Fruit fly (Drosophila melanogaster) whole organism, embryonic: ENCODE data around the gene CG16953.

Source experiments
- CG10979 ChIP-seq: fragments of 200-800 bp; sonication (Bioruptor generic); optimal IDR thresholded peaks from 2 replicates; lab custom pipeline; 2018; ENCODE audit warnings: missing biosample characterization, mild to moderate bottlenecking, missing genetic modification characterization, moderate library complexity
- CG11560 ChIP-seq: fragments of 200-800 bp; sonication (Bioruptor generic); IDR thresholded peaks from 3 replicates; pipeline ENCODE4 v1.3.6; 2022; ENCODE audit warnings: missing biosample characterization, missing genetic modification characterization
- CG1233 ChIP-seq: fragments of 200-800 bp; sonication (Bioruptor generic); optimal IDR thresholded peaks from 4 replicates; lab custom pipeline; 2018; ENCODE audit warnings: missing biosample characterization, mild to moderate bottlenecking, missing genetic modification characterization
- CG13296 ChIP-seq: fragments of 200-800 bp; sonication (Bioruptor generic); optimal IDR thresholded peaks from 3 replicates; lab custom pipeline; 2018; ENCODE audit warnings: missing biosample characterization, mild to moderate bottlenecking, missing genetic modification characterization
- CG15696 ChIP-seq: fragments of 200-800 bp; sonication (Bioruptor generic); optimal IDR thresholded peaks from 2 replicates; lab custom pipeline; 2019; ENCODE audit warnings: missing biosample characterization, mild to moderate bottlenecking, missing genetic modification characterization, moderate library complexity
- CG1603 ChIP-seq: fragments of 200-800 bp; sonication (Bioruptor generic); optimal IDR thresholded peaks from 2 replicates; lab custom pipeline; 2019; ENCODE audit warnings: missing biosample characterization, mild to moderate bottlenecking, missing genetic modification characterization, moderate library complexity
- CG17802 ChIP-seq: fragments of 200-800 bp; sonication (Bioruptor generic); optimal IDR thresholded peaks from 2 replicates; lab custom pipeline; 2018; ENCODE audit warnings: missing biosample characterization, mild to moderate bottlenecking, missing genetic modification characterization, moderate library complexity
- CG2129 ChIP-seq: fragments of 200-800 bp; sonication (Bioruptor generic); IDR thresholded peaks from 2 replicates; pipeline ENCODE4 v1.3.6; 2022; ENCODE audit warnings: missing biosample characterization, missing genetic modification characterization; ENCODE audit not compliant: partially characterized antibody
- CG2202 ChIP-seq: fragments of 200-800 bp; sonication (Bioruptor generic); optimal IDR thresholded peaks from 2 replicates; lab custom pipeline; 2018; ENCODE audit warnings: missing biosample characterization, mild to moderate bottlenecking, missing genetic modification characterization
- CG30020 ChIP-seq: fragments of 200-800 bp; optimal IDR thresholded peaks from 2 replicates; lab custom pipeline; 2019; ENCODE audit warnings: missing biosample characterization, mild to moderate bottlenecking, missing genetic modification characterization, moderate library complexity
- CG30431 ChIP-seq: fragments of 200-800 bp; sonication (Bioruptor generic); optimal IDR thresholded peaks from 2 replicates; lab custom pipeline; 2017; ENCODE audit warnings: missing biosample characterization, missing genetic modification characterization
- CG33213 ChIP-seq: fragments of 200-800 bp; sonication (Bioruptor generic); optimal IDR thresholded peaks from 3 replicates; lab custom pipeline; 2016; ENCODE audit warnings: missing biosample characterization, missing genetic modification characterization
- CG34422 ChIP-seq: fragments of 200-800 bp; sonication (Bioruptor generic); IDR thresholded peaks from 3 replicates; pipeline ENCODE4 v1.3.6; 2022; ENCODE audit warnings: missing biosample characterization, missing genetic modification characterization
- CG3847 ChIP-seq: fragments of 200-800 bp; sonication (Bioruptor generic); IDR thresholded peaks from 2 replicates; pipeline ENCODE4 v1.3.6; 2022; ENCODE audit warnings: missing biosample characterization, missing genetic modification characterization
- CG4282 ChIP-seq: fragments of 200-800 bp; sonication (Bioruptor generic); optimal IDR thresholded peaks from 2 replicates; lab custom pipeline; 2016; ENCODE audit warnings: missing biosample characterization, missing genetic modification characterization
- CG6689 ChIP-seq: fragments of 200-800 bp; sonication (Bioruptor generic); IDR thresholded peaks from 2 replicates; pipeline ENCODE4 v1.3.6; 2022; ENCODE audit warnings: missing biosample characterization, missing genetic modification characterization
- CG7786 ChIP-seq: fragments of 200-800 bp; sonication (Bioruptor generic); optimal IDR thresholded peaks from 2 replicates; lab custom pipeline; 2016; ENCODE audit warnings: missing biosample characterization, missing genetic modification characterization
- CG8089 ChIP-seq: fragments of 200-800 bp; sonication (Bioruptor generic); optimal IDR thresholded peaks from 3 replicates; lab custom pipeline; 2016; ENCODE audit warnings: missing biosample characterization, missing genetic modification characterization
- CG8290 ChIP-seq, 3 experiments: fragments of 200-800 bp; sonication (Bioruptor generic); optimal IDR thresholded peaks; 2 replicates each; lab custom pipeline; 2016 to 2019; ENCODE audit warnings: missing biosample characterization in 3 of 3, missing genetic modification characterization in 3 of 3, mild to moderate bottlenecking in 2 of 3, moderate library complexity in 1 of 3
- CG9797 ChIP-seq: fragments of 200-800 bp; sonication (Bioruptor generic); optimal IDR thresholded peaks from 3 replicates; lab custom pipeline; 2018; ENCODE audit warnings: missing biosample characterization, mild to moderate bottlenecking, missing genetic modification characterization
- E2f1 ChIP-seq: fragments of 200-800 bp; sonication (Bioruptor generic); IDR thresholded peaks from 2 replicates; pipeline ENCODE4 v1.3.6; 2022; ENCODE audit warnings: missing biosample characterization, missing genetic modification characterization
- GATAe ChIP-seq: fragments of 200-800 bp; sonication (Bioruptor generic); conservative IDR thresholded peaks from 2 replicates; pipeline ENCODE4 v1.3.6; 2022; ENCODE audit warnings: missing biosample characterization, missing genetic modification characterization
- Gsc ChIP-seq: fragments of 200-800 bp; sonication (Bioruptor generic); IDR thresholded peaks from 2 replicates; pipeline ENCODE4 v1.3.6; 2022; ENCODE audit warnings: missing biosample characterization, missing genetic modification characterization
- MBD-R2 ChIP-seq: fragments of 200-800 bp; sonication (Bioruptor generic); IDR thresholded peaks from 2 replicates; pipeline ENCODE4 v1.3.6; 2022; ENCODE audit warnings: missing biosample characterization, missing genetic modification characterization
- Max ChIP-seq: fragments of 200-800 bp; sonication (Bioruptor generic); optimal IDR thresholded peaks from 2 replicates; lab custom pipeline; 2016; ENCODE audit warnings: missing biosample characterization, mild to moderate bottlenecking, missing genetic modification characterization
- Oli ChIP-seq: fragments of 200-800 bp; sonication (Bioruptor generic); optimal IDR thresholded peaks from 2 replicates; lab custom pipeline; 2018; ENCODE audit warnings: missing biosample characterization, mild to moderate bottlenecking, missing genetic modification characterization, moderate library complexity
- PHDP ChIP-seq: fragments of 200-800 bp; sonication (Bioruptor generic); optimal IDR thresholded peaks from 3 replicates; lab custom pipeline; 2018; ENCODE audit warnings: missing biosample characterization, mild to moderate bottlenecking, missing genetic modification characterization, moderate library complexity
- ap ChIP-seq: fragments of 200-800 bp; sonication (Bioruptor generic); IDR thresholded peaks from 2 replicates; pipeline ENCODE4 v1.3.6; 2022; ENCODE audit warnings: missing biosample characterization, missing genetic modification characterization
- ash1 ChIP-seq: fragments of 200-800 bp; sonication (Bioruptor generic); optimal IDR thresholded peaks from 2 replicates; lab custom pipeline; 2018; ENCODE audit warnings: missing biosample characterization, mild to moderate bottlenecking, missing genetic modification characterization
- chinmo ChIP-seq: fragments of 200-800 bp; sonication (Bioruptor generic); IDR thresholded peaks from 4 replicates; pipeline ENCODE4 v1.3.6; 2022; ENCODE audit warnings: missing biosample characterization, missing genetic modification characterization; ENCODE audit not compliant: partially characterized antibody
- emc ChIP-seq: fragments of 200-800 bp; sonication (Bioruptor generic); optimal IDR thresholded peaks from 2 replicates; lab custom pipeline; 2016; ENCODE audit warnings: missing biosample characterization, missing genetic modification characterization
- gcm2 ChIP-seq: fragments of 200-800 bp; sonication (Bioruptor generic); optimal IDR thresholded peaks from 2 replicates; lab custom pipeline; 2016; ENCODE audit warnings: missing biosample characterization, missing genetic modification characterization
- hb ChIP-seq: fragments of 200-800 bp; sonication (Bioruptor generic); IDR thresholded peaks from 3 replicates; pipeline ENCODE4 v1.3.6; 2022; ENCODE audit warnings: missing biosample characterization, missing genetic modification characterization; ENCODE audit not compliant: partially characterized antibody
- hbn ChIP-seq: fragments of 200-800 bp; sonication (Bioruptor generic); IDR thresholded peaks from 2 replicates; pipeline ENCODE4 v1.3.6; 2022; ENCODE audit warnings: missing biosample characterization, missing genetic modification characterization; ENCODE audit not compliant: partially characterized antibody
- hkb ChIP-seq, 2 experiments: fragments of 200-800 bp in 1 of 2; fragments of >200 bp in 1 of 2; sonication (Bioruptor generic) in 1 of 2; IDR thresholded peaks in 1 of 2; optimal IDR thresholded peaks in 1 of 2; 2 replicates each; pipeline versions ENCODE4 v1.3.6 to Lab custom; 2017 to 2022; ENCODE audit warnings: missing biosample characterization in 1 of 2, missing genetic modification characterization in 1 of 2
- inv ChIP-seq: fragments of 200-800 bp; sonication (Bioruptor generic); IDR thresholded peaks from 2 replicates; pipeline ENCODE4 v1.3.6; 2022; ENCODE audit warnings: missing biosample characterization, missing genetic modification characterization; ENCODE audit not compliant: partially characterized antibody
- knrl ChIP-seq: fragments of 200-800 bp; sonication (Bioruptor generic); IDR thresholded peaks from 3 replicates; pipeline ENCODE4 v1.3.6; 2022; ENCODE audit warnings: missing biosample characterization, missing genetic modification characterization; ENCODE audit not compliant: partially characterized antibody
- mld ChIP-seq: fragments of 200-800 bp; sonication (Bioruptor generic); IDR thresholded peaks from 3 replicates; pipeline ENCODE4 v1.3.6; 2022; ENCODE audit warnings: missing biosample characterization, missing genetic modification characterization; ENCODE audit not compliant: partially characterized antibody
- pfk ChIP-seq: fragments of 200-800 bp; sonication (Bioruptor generic); optimal IDR thresholded peaks from 2 replicates; lab custom pipeline; 2018; ENCODE audit warnings: missing biosample characterization, mild to moderate bottlenecking, missing genetic modification characterization, moderate library complexity
- prd ChIP-seq, 3 experiments: fragments of >200 bp in 2 of 3; fragments of 200-800 bp in 1 of 3; sonication (Bioruptor generic) in 1 of 3; optimal IDR thresholded peaks in 2 of 3; IDR thresholded peaks in 1 of 3; 2 replicates in 2 of 3; 3 replicates in 1 of 3; pipeline versions ENCODE4 v1.3.6 to Lab custom; 2017 to 2022; ENCODE audit warnings: missing biosample characterization in 1 of 3, missing genetic modification characterization in 1 of 3
- row ChIP-seq: fragments of 200-800 bp; sonication (Bioruptor generic); IDR thresholded peaks from 3 replicates; pipeline ENCODE4 v1.3.6; 2022; ENCODE audit warnings: missing biosample characterization, missing genetic modification characterization
- sc ChIP-seq, 3 experiments: fragments of >200 bp in 2 of 3; fragments of 200-800 bp in 1 of 3; sonication (Bioruptor generic) in 1 of 3; optimal IDR thresholded peaks; 2 replicates in 2 of 3; 3 replicates in 1 of 3; lab custom pipeline; 2017; ENCODE audit warnings: mild to moderate bottlenecking in 1 of 3, missing biosample characterization in 1 of 3, missing genetic modification characterization in 1 of 3, missing genetic modification reagents in 1 of 3
- sna ChIP-seq: fragments of 200-800 bp; sonication (Bioruptor generic); IDR thresholded peaks from 2 replicates; pipeline ENCODE4 v1.3.6; 2022; ENCODE audit warnings: missing biosample characterization, missing genetic modification characterization; ENCODE audit not compliant: partially characterized antibody
- stwl ChIP-seq: fragments of 200-800 bp; sonication (Bioruptor generic); optimal IDR thresholded peaks from 3 replicates; lab custom pipeline; 2018; ENCODE audit warnings: missing biosample characterization, mild to moderate bottlenecking, missing genetic modification characterization, moderate library complexity
- zen2 ChIP-seq: fragments of 200-800 bp; sonication (Bioruptor generic); IDR thresholded peaks from 3 replicates; pipeline ENCODE4 v1.3.6; 2022; ENCODE audit warnings: missing biosample characterization, missing genetic modification characterization; ENCODE audit not compliant: partially characterized antibody

The CG16953 gene

DNA sequence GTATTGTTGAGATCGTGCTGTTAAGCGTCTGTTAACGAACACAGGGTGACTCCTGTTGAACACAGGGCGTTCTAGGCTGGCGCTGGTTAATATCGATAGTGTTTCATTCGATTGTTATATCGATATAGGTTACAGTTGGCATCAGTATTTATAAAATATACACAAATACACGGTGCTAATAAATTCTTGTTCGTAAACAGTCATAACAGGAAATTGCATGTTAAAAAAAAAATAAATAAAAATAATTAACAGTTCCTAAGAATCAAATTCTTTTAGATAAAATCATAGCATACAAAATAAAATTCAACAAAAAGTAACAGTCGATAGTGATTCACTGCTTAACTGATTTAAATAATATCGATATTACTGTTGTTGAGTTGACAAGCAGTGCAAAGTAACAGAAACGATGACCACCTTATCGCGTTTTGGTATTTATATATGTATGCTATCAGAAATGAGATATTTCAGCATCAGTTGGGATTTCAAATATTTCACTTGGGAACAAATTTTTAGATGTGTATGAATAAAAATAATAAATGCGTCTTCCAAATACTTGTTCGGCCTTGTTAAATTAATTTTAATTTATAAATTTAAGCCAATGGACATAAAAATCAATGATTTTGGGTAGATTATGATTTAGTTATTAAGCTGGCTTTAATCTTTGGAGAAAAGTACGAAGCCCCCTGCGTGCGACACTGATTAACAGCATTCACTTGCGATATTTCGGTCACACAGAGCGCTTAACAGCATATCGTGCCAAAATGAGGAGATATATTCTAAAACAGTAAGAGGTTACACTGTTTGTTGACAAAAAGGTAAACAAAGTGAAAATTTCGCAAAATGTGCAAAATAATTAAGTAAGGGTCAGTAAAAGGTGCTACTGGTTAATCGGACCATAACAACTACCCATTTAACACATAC is 49.3 kb upstream of the CG16953 start, which contains the start of the genes Pi3K92E and Lrrk:
Gene Pi3K92E, minus strand, starts transcription at position 59 of the 921 bp plus-strand sequence.
Gene Lrrk, plus strand, starts transcription at position 807 of the 921 bp plus-strand sequence.
- TF ChIP-seq CG10979 (tag; lab: Kevin White, UChicago) (no peak), ap (GFP tag; lab: Robert Waterston, UW) (no peak), E2f1 (GFP tag; lab: Robert Waterston, UW) (no peak), sna (GFP tag; lab: Robert Waterston, UW) (peak; percentile 88), chinmo (GFP tag; lab: Robert Waterston, UW) (peak; percentile 77; the same call in 2 of the 4 replicates), CG3847 (GFP tag; lab: Robert Waterston, UW) (no peak), PHDP (no peak), stwl (tag; lab: Kevin White, UChicago) (peak; percentile 4), GATAe (no peak), sc (optimal IDR thresholded peaks at IDR 0.05; lab: Kevin White, UChicago) (no peak), sc (GFP tag; optimal IDR thresholded peaks at IDR 0.05; lab: Kevin White, UChicago) (no peak), CG2129 (GFP tag; lab: Robert Waterston, UW) (peak; percentile 67), Max (no peak), CG9797 (GFP tag; lab: Kevin White, UChicago) (peak; percentile 51), inv (GFP tag; lab: Robert Waterston, UW) (peak; percentile 83), CG6689 (GFP tag; lab: Robert Waterston, UW) (peak; percentile 21; the same call in 1 of the 2 replicates), CG4282 (GFP tag; lab: Kevin White, UChicago) (no peak), mld (peak; percentile 83; the same call in 2 of the 3 replicates), CG2202 (tag; lab: Kevin White, UChicago) (no peak), CG1233 (GFP tag; lab: Kevin White, UChicago) (peak; percentile 39), CG13296 (no peak), CG17802 (tag; lab: Kevin White, UChicago) (no peak), hb (peak; percentile 90), hbn (GFP tag; lab: Robert Waterston, UW) (peak; percentile 64), ash1 (GFP tag; lab: Kevin White, UChicago) (no peak), row (GFP tag; lab: Robert Waterston, UW) (peak; percentile 54; the same call in 2 of the 3 replicates), hkb (optimal IDR thresholded peaks at IDR 0.05; lab: Kevin White, UChicago) (no peak), hkb (GFP tag; IDR thresholded peaks at IDR 0.05; lab: Robert Waterston, UW) (0 out of 2 replicates have a peak, but pooled peaks have one; percentile 5), knrl (GFP tag; lab: Robert Waterston, UW) (peak; percentile 89), CG30431 (GFP tag; lab: Kevin White, UChicago) (no peak), CG30020 (tag; lab: Kevin White, UChicago) (peak; percentile 53), Gsc (GFP tag; lab: Robert Waterston, UW) (no peak), CG33213 (GFP tag; lab: Kevin White, UChicago) (peak; percentile 21), CG8290 (GFP tag; optimal IDR thresholded peaks at IDR 0.05; lab: Kevin White, UChicago) (no peak), CG8290 (tag; optimal IDR thresholded peaks at IDR 0.05; lab: Kevin White, UChicago) (no peak), CG1603 (tag; lab: Kevin White, UChicago) (peak; percentile 14), Oli (no peak), prd (optimal IDR thresholded peaks at IDR 0.05; lab: Kevin White, UChicago) (no peak), prd (GFP tag; IDR thresholded peaks at IDR 0.05; lab: Robert Waterston, UW) (peak; percentile 35; the same call in 1 of the 3 replicates), MBD-R2 (GFP tag; lab: Robert Waterston, UW) (0 out of 2 replicates have a peak, but pooled peaks have one; percentile 5), CG11560 (tag; lab: Robert Waterston, UW) (peak; percentile 88), CG7786 (no peak), gcm2 (no peak), CG8089 (GFP tag; lab: Kevin White, UChicago) (no peak), zen2 (GFP tag; lab: Robert Waterston, UW) (peak; percentile 78; the same call in 2 of the 3 replicates), CG34422 (no peak), pfk (peak; percentile 1), emc (GFP tag; lab: Kevin White, UChicago) (no peak), CG15696 (tag; lab: Kevin White, UChicago) (peak; percentile 25)
